Worm (Caenorhabditis elegans) whole organism, L3 larva: ENCODE results near the gene maph-1.3.

Experiments
- ceh-82 ChIP-seq: fragments of 150-350 bp; optimal IDR thresholded peaks from 2 replicates; lab custom pipeline; 2014; ENCODE audit warnings: missing biosample characterization, missing genetic modification characterization
- egl-27 ChIP-seq: sonication (generic microtip); optimal IDR thresholded peaks from 4 replicates; lab custom pipeline; 2017; ENCODE audit warnings: missing biosample characterization, missing genetic modification reagents, missing genetic modification characterization

- TF ChIP-seq ceh-82 (tag; lab: Kevin White, UChicago) (no peak), egl-27 (no peak)
Observed at ce11 chrIII:3832291-3832690, 12.4 kb upstream of the maph-1.3 start, which contains the start of gene cyp-25A1.
